Worm (Caenorhabditis elegans) whole organism, L4 larva: ENCODE results near the gene bus-12.

Source experiments
- F26F4.8 ChIP-seq: fragments of 200-800 bp; sonication (Bioruptor generic); conservative IDR thresholded peaks from 2 replicates; pipeline ENCODE4 v1.3.6; 2022; ENCODE audit warnings: missing genetic modification characterization, missing compliant biosample characterization
- F49E8.2 ChIP-seq: sonication (generic microtip); optimal IDR thresholded peaks from 2 replicates; lab custom pipeline; 2016; ENCODE audit warnings: missing compliant biosample characterization, mild to moderate bottlenecking, missing genetic modification characterization, borderline replicate concordance
- Y105C5A.15 ChIP-seq: fragments of 200-800 bp; sonication (Bioruptor generic); IDR thresholded peaks from 2 replicates; pipeline ENCODE4 v1.3.6; 2022; ENCODE audit warnings: missing genetic modification characterization, missing compliant biosample characterization
- ZK337.2 ChIP-seq: fragments of 200-800 bp; sonication (Bioruptor generic); IDR thresholded peaks from 2 replicates; pipeline ENCODE4 v1.3.6; 2022; ENCODE audit warnings: missing genetic modification reagents, missing genetic modification characterization, missing compliant biosample characterization
- aha-1 ChIP-seq: fragments of 150-350 bp; peaks from one replicate; lab custom pipeline; 2014; ENCODE audit warnings: missing biosample characterization, missing genetic modification characterization
- arid-1 ChIP-seq: fragments of 200-800 bp; sonication (Bioruptor generic); conservative IDR thresholded peaks from 2 replicates; pipeline ENCODE4 v1.3.6; 2022; ENCODE audit warnings: missing genetic modification reagents, missing genetic modification characterization, missing compliant biosample characterization
- ceh-20 ChIP-seq: fragments of 200-800 bp; sonication (Bioruptor generic); IDR thresholded peaks from 2 replicates; pipeline ENCODE4 v1.3.6; 2022; ENCODE audit warnings: missing genetic modification reagents, missing genetic modification characterization, missing compliant biosample characterization
- ceh-62 ChIP-seq: sonication (generic microtip); optimal IDR thresholded peaks from 2 replicates; lab custom pipeline; 2017; ENCODE audit warnings: missing biosample characterization, missing genetic modification characterization
- ces-1 ChIP-seq: fragments of 150-350 bp; sonication (generic microtip); optimal IDR thresholded peaks from 4 replicates; lab custom pipeline; 2014; ENCODE audit warnings: missing biosample characterization, missing genetic modification reagents, missing genetic modification characterization
- daf-16 ChIP-seq, 3 experiments: sonication (generic microtip); optimal IDR thresholded peaks; 2 replicates each; lab custom pipeline; 2016 to 2017; ENCODE audit warnings: missing genetic modification characterization in 3 of 3, missing genetic modification reagents in 3 of 3, mild to moderate bottlenecking in 2 of 3, missing compliant biosample characterization in 2 of 3, missing biosample characterization in 1 of 3, moderate library complexity in 1 of 3
- daf-8 ChIP-seq: fragments of 200-800 bp; sonication (Bioruptor generic); IDR thresholded peaks from 2 replicates; pipeline ENCODE4 v1.3.6; 2022; ENCODE audit warnings: missing genetic modification characterization, missing compliant biosample characterization
- dmd-8 ChIP-seq: fragments of 200-800 bp; sonication (Bioruptor generic); IDR thresholded peaks from 2 replicates; pipeline ENCODE4 v1.3.6; 2022; ENCODE audit warnings: missing genetic modification characterization, missing compliant biosample characterization
- dve-1 ChIP-seq: sonication (generic microtip); optimal IDR thresholded peaks from 2 replicates; lab custom pipeline; 2017; ENCODE audit warnings: antibody characterized with exemption, mild to moderate bottlenecking, missing genetic modification characterization, missing compliant biosample characterization; ENCODE audit not compliant: insufficient read depth
- egl-27 ChIP-seq: sonication (generic microtip); optimal IDR thresholded peaks from 3 replicates; lab custom pipeline; 2017; ENCODE audit warnings: missing biosample characterization, missing genetic modification reagents, missing genetic modification characterization
- egl-43 ChIP-seq: fragments of 200-800 bp; sonication (Bioruptor generic); IDR thresholded peaks from 2 replicates; pipeline ENCODE4 v1.3.6; 2022; ENCODE audit warnings: missing genetic modification reagents, missing genetic modification characterization, missing compliant biosample characterization
- lin-15B ChIP-seq: fragments of 150-350 bp; sonication (generic microtip); optimal IDR thresholded peaks from 3 replicates; lab custom pipeline; 2014; ENCODE audit warnings: missing biosample characterization, missing genetic modification characterization
- lin-38 ChIP-seq: fragments of 200-800 bp; sonication (Bioruptor generic); IDR thresholded peaks from 2 replicates; pipeline ENCODE4 v1.3.6; 2022; ENCODE audit warnings: missing genetic modification reagents, missing genetic modification characterization, missing compliant biosample characterization
- mdl-1 ChIP-seq, 2 experiments: fragments of 150-350 bp in 1 of 2; sonication (generic microtip) in 1 of 2; optimal IDR thresholded peaks; 2 replicates each; lab custom pipeline; 2014 to 2017; ENCODE audit warnings: missing biosample characterization in 2 of 2, missing genetic modification characterization in 2 of 2
- mdt-29 ChIP-seq: fragments of 200-800 bp; sonication (Bioruptor generic); IDR thresholded peaks from 2 replicates; pipeline ENCODE4 v1.3.6; 2022; ENCODE audit warnings: missing genetic modification reagents, missing genetic modification characterization, missing compliant biosample characterization
- nhr-237 ChIP-seq: sonication (generic microtip); optimal IDR thresholded peaks from 2 replicates; lab custom pipeline; 2017; ENCODE audit warnings: missing biosample characterization, missing genetic modification characterization
- nhr-25 ChIP-seq: sonication (generic microtip); optimal IDR thresholded peaks from 2 replicates; lab custom pipeline; 2017; ENCODE audit warnings: missing genetic modification characterization, mild to moderate bottlenecking, missing compliant biosample characterization, antibody characterized with exemption, moderate library complexity, borderline replicate concordance; ENCODE audit not compliant: insufficient read depth
- nhr-28 ChIP-seq: fragments of 150-350 bp; optimal IDR thresholded peaks from 2 replicates; lab custom pipeline; 2014; ENCODE audit warnings: missing biosample characterization, missing genetic modification characterization
- nhr-42 ChIP-seq: fragments of 200-800 bp; sonication (Bioruptor generic); IDR thresholded peaks from 2 replicates; pipeline ENCODE4 v1.3.6; 2022; ENCODE audit warnings: missing genetic modification characterization, missing compliant biosample characterization
- nhr-76 ChIP-seq: fragments of 150-350 bp; optimal IDR thresholded peaks from 2 replicates; lab custom pipeline; 2014; ENCODE audit warnings: missing biosample characterization, missing genetic modification characterization
- pha-4 ChIP-seq, 2 experiments: fragments of 150-350 bp in 1 of 2; fragments of 200-800 bp in 1 of 2; sonication (Bioruptor generic) in 1 of 2; IDR thresholded peaks in 1 of 2; optimal IDR thresholded peaks in 1 of 2; 2 replicates each; pipeline versions ENCODE4 v1.3.6 to Lab custom; 2014 to 2022; ENCODE audit warnings: missing genetic modification characterization in 2 of 2, missing genetic modification reagents in 2 of 2, missing biosample characterization in 1 of 2, missing compliant biosample characterization in 1 of 2
- spr-3 ChIP-seq: fragments of 200-800 bp; sonication (Bioruptor generic); optimal IDR thresholded peaks from 2 replicates; lab custom pipeline; 2018; ENCODE audit warnings: mild to moderate bottlenecking, missing genetic modification characterization, missing compliant biosample characterization
- tag-97 ChIP-seq: fragments of 200-800 bp; sonication (Bioruptor generic); IDR thresholded peaks from 2 replicates; pipeline ENCODE4 v1.3.6; 2022; ENCODE audit warnings: missing genetic modification characterization, missing compliant biosample characterization
- unc-130 ChIP-seq: sonication (generic microtip); optimal IDR thresholded peaks from 2 replicates; lab custom pipeline; 2016; ENCODE audit warnings: missing genetic modification reagents, missing genetic modification characterization, missing compliant biosample characterization
- unc-62 ChIP-seq, 3 experiments: fragments of 150-350 bp in 1 of 3; sonication (generic microtip); optimal IDR thresholded peaks in 2 of 3; peaks in 1 of 3; 1 replicate in 1 of 3; 2 replicates in 2 of 3; lab custom pipeline; 2014 to 2017; ENCODE audit warnings: missing biosample characterization in 3 of 3, missing genetic modification characterization in 3 of 3, missing genetic modification reagents in 3 of 3, missing genotype in 1 of 3
- zfp-2 ChIP-seq: sonication (generic microtip); optimal IDR thresholded peaks from 2 replicates; lab custom pipeline; 2016; ENCODE audit warnings: mild to moderate bottlenecking, missing genetic modification characterization, missing compliant biosample characterization

bus-12 gene

ce11 chrIV:13240078-13240841 is 15.7 kb upstream of the bus-12 start, which contains the start of gene rpl-12 (continued):
- TF ChIP-seq zfp-2, result peak; percentile 99
- peak; percentile 96 for TF ChIP-seq nhr-25 (tag; lab: Kevin White, UChicago)
- no peak for TF ChIP-seq egl-27
- peak; percentile 97 for TF ChIP-seq spr-3 (GFP tag; lab: Kevin White, UChicago)
- peak; percentile 98 for TF ChIP-seq nhr-42 (GFP tag; lab: Robert Waterston, UW)
- peak; percentile 83 for TF ChIP-seq F49E8.2 (tag; lab: Kevin White, UChicago)
- peak; percentile 97 for TF ChIP-seq pha-4 (GFP tag; IDR thresholded peaks at IDR 0.05; lab: Robert Waterston, UW)
- TF ChIP-seq pha-4 (tag; optimal IDR thresholded peaks at IDR 0.05; lab: Kevin White, UChicago), result peak; percentile 99
- peak; percentile 88 for TF ChIP-seq mdt-29
- TF ChIP-seq dmd-8 (GFP tag; lab: Robert Waterston, UW), result 0 out of 2 replicates have a peak, but pooled peaks have one; percentile 41
- peak; percentile 96 for TF ChIP-seq nhr-28
- peak; percentile 87 to 96 for TF ChIP-seq daf-16 (GFP tag; optimal IDR thresholded peaks at IDR 0.05; lab: Kevin White, UChicago)
- peak; percentile 97 for TF ChIP-seq daf-16 (tag; optimal IDR thresholded peaks at IDR 0.05; lab: Kevin White, UChicago)
- TF ChIP-seq F26F4.8 (GFP tag; lab: Robert Waterston, UW), result no peak
- TF ChIP-seq unc-130 (GFP tag; lab: Kevin White, UChicago), result peak; percentile 94

- TF ChIP-seq ceh-62 (tag; lab: Kevin White, UChicago) (no peak), ces-1 (GFP tag; lab: Kevin White, UChicago) (no peak), egl-43 (GFP tag; lab: Robert Waterston, UW) (no peak), nhr-237 (tag; lab: Kevin White, UChicago) (no peak), tag-97 (GFP tag; lab: Robert Waterston, UW) (no peak), Y105C5A.15 (no peak), ceh-20 (GFP tag; lab: Robert Waterston, UW) (no peak), daf-8 (GFP tag; lab: Robert Waterston, UW) (no peak), mdl-1 (tag; optimal IDR thresholded peaks at IDR 0.05; lab: Kevin White, UChicago) (no peak)
These were observed 15.2 kb upstream of the bus-12 start, which contains the start of gene lin-54 for ce11 chrIV:13240842-13241143. TSS of gene lin-54 (plus strand) at chrIV:13241044.

DNA sequence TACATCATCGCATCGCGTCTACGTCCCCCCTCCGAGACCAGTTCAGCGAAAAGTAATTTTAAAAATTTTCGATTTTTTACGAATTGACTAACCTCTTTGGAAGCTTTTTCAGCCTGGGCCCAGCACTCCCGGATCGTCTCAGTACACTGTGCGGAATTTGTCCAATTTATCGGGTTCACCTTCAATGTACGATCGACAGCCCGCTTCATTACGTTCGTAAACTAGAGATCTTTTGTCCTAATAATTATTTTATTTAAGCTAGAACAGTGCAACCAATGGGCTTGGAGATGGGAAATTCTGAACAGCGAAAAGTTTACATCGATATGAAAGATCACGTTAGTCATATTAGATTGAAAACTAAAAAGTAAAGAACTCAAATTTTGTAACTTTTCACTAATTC is 14.6 kb upstream of the bus-12 start:
- TF ChIP-seq unc-62 (GFP tag; optimal IDR thresholded peaks at IDR 0.05 in 1 of 2; lab: Kevin White, UChicago), result peak in 1 of 2 experiments; percentile 63
- no peak for TF ChIP-seq unc-62 (tag; optimal IDR thresholded peaks at IDR 0.05; lab: Kevin White, UChicago)
- TF ChIP-seq nhr-76 (tag; lab: Kevin White, UChicago), result no peak
- 0 out of 2 replicates have a peak, but pooled peaks have one; percentile 5 for TF ChIP-seq lin-38 (GFP tag; lab: Robert Waterston, UW)
- peak; percentile 72 for TF ChIP-seq aha-1

DNA sequence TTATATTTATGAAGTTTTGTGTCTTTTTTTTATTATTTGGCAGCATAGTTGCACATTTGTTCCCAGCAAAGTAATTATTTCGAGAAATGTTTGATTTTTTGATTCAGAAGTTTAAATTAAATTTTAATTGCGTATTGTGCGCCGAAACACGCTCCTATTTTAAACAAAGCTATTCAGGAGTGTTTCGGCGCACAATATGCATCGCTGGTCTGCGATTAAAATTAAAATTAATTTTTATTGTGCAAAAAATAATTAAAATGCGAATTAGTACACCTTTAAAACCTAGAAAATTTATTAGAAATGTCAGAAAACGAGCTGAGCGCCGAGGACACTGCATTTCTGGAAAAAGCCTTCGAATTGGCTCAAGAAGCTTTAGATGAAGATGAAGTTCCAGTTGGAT is 12.6 kb upstream of the bus-12 start, which contains the start of gene JC8.4:
JC8.4 (plus strand) TSS at position 301 of the 400 bp plus-strand sequence.
- TF ChIP-seq lin-38 (GFP tag; lab: Robert Waterston, UW), result peak; percentile 50
- no peak for TF ChIP-seq lin-15B (tag; lab: Kevin White, UChicago)
- TF ChIP-seq ZK337.2 (GFP tag; lab: Robert Waterston, UW), result no peak
- TF ChIP-seq dve-1 (tag; lab: Kevin White, UChicago), result no peak
- TF ChIP-seq F49E8.2 (tag; lab: Kevin White, UChicago), result no peak
- no peak for TF ChIP-seq ceh-62 (tag; lab: Kevin White, UChicago)
- no peak for TF ChIP-seq arid-1 (GFP tag; lab: Robert Waterston, UW)
- TF ChIP-seq, all 104 proteins: peak for 1
